Fruit fly (Drosophila melanogaster) whole organism, embryonic: Measurements from ENCODE around the gene Catsup.

Experiments
- Adf1 ChIP-seq: fragments of 200-800 bp; sonication (Bioruptor generic); IDR thresholded peaks from 2 replicates; pipeline ENCODE4 v1.3.6; 2022; ENCODE audit warnings: missing biosample characterization, missing genetic modification characterization
- B-H1 ChIP-seq: fragments of 200-800 bp; sonication (Bioruptor generic); IDR thresholded peaks from 3 replicates; pipeline ENCODE4 v1.3.6; 2022; ENCODE audit warnings: missing biosample characterization, missing genetic modification characterization
- C15 ChIP-seq: fragments of 200-800 bp; sonication (Bioruptor generic); IDR thresholded peaks from 3 replicates; pipeline ENCODE4 v1.3.6; 2022; ENCODE audit warnings: missing biosample characterization, missing genetic modification characterization
- CG10431 ChIP-seq: fragments of 200-800 bp; sonication (Bioruptor generic); optimal IDR thresholded peaks from 3 replicates; lab custom pipeline; 2018; ENCODE audit warnings: missing biosample characterization, mild to moderate bottlenecking, missing genetic modification characterization
- CG11247 ChIP-seq: fragments of 200-800 bp; sonication (Bioruptor generic); IDR thresholded peaks from 2 replicates; pipeline ENCODE4 v1.3.6; 2022; ENCODE audit warnings: missing biosample characterization, missing genetic modification characterization
- CG12071 ChIP-seq: fragments of 200-800 bp; sonication (Bioruptor generic); optimal IDR thresholded peaks from 3 replicates; lab custom pipeline; 2018; ENCODE audit warnings: missing biosample characterization, mild to moderate bottlenecking, missing genetic modification characterization
- CG1233 ChIP-seq: fragments of 200-800 bp; sonication (Bioruptor generic); optimal IDR thresholded peaks from 4 replicates; lab custom pipeline; 2018; ENCODE audit warnings: missing biosample characterization, mild to moderate bottlenecking, missing genetic modification characterization
- CG13894 ChIP-seq: fragments of 200-800 bp; sonication (Bioruptor generic); optimal IDR thresholded peaks from 3 replicates; lab custom pipeline; 2018; ENCODE audit warnings: missing biosample characterization, mild to moderate bottlenecking, missing genetic modification characterization, moderate library complexity
- CG14014 ChIP-seq: fragments of 200-800 bp; sonication (Bioruptor generic); IDR thresholded peaks from 2 replicates; pipeline ENCODE4 v1.3.6; 2022; ENCODE audit warnings: missing biosample characterization, missing genetic modification characterization
- CG14050 ChIP-seq: fragments of 200-800 bp; sonication (Bioruptor generic); IDR thresholded peaks from 3 replicates; pipeline ENCODE4 v1.3.6; 2022; ENCODE audit warnings: missing biosample characterization, missing genetic modification characterization
- CG15011 ChIP-seq: fragments of 200-800 bp; sonication (Bioruptor generic); optimal IDR thresholded peaks from 3 replicates; lab custom pipeline; 2018; ENCODE audit warnings: missing biosample characterization, mild to moderate bottlenecking, missing genetic modification characterization
- CG15073 ChIP-seq: fragments of 200-800 bp; sonication (Bioruptor generic); optimal IDR thresholded peaks from 2 replicates; lab custom pipeline; 2016; ENCODE audit warnings: missing biosample characterization, missing genetic modification characterization
- CG1603 ChIP-seq: fragments of 200-800 bp; sonication (Bioruptor generic); optimal IDR thresholded peaks from 2 replicates; lab custom pipeline; 2019; ENCODE audit warnings: missing biosample characterization, mild to moderate bottlenecking, missing genetic modification characterization, moderate library complexity
- CG2129 ChIP-seq: fragments of 200-800 bp; sonication (Bioruptor generic); IDR thresholded peaks from 2 replicates; pipeline ENCODE4 v1.3.6; 2022; ENCODE audit warnings: missing biosample characterization, missing genetic modification characterization; ENCODE audit not compliant: partially characterized antibody
- CG30403 ChIP-seq: fragments of 200-800 bp; sonication (Bioruptor generic); optimal IDR thresholded peaks from 3 replicates; lab custom pipeline; 2016; ENCODE audit warnings: missing biosample characterization, missing genetic modification characterization
- CG31365 ChIP-seq: fragments of 200-800 bp; sonication (Bioruptor generic); optimal IDR thresholded peaks from 2 replicates; lab custom pipeline; 2018; ENCODE audit warnings: missing biosample characterization, mild to moderate bottlenecking, missing genetic modification characterization
- CG34422 ChIP-seq: fragments of 200-800 bp; sonication (Bioruptor generic); IDR thresholded peaks from 3 replicates; pipeline ENCODE4 v1.3.6; 2022; ENCODE audit warnings: missing biosample characterization, missing genetic modification characterization
- CG42726 ChIP-seq: fragments of 200-800 bp; sonication (Bioruptor generic); IDR thresholded peaks from 2 replicates; pipeline ENCODE4 v1.3.6; 2022; ENCODE audit warnings: missing biosample characterization, missing genetic modification characterization; ENCODE audit not compliant: partially characterized antibody
- CG5245 ChIP-seq: fragments of 200-800 bp; sonication (Bioruptor generic); optimal IDR thresholded peaks from 3 replicates; lab custom pipeline; 2016; ENCODE audit warnings: missing biosample characterization, missing genetic modification characterization
- CG6791 ChIP-seq: fragments of 200-800 bp; sonication (Bioruptor generic); IDR thresholded peaks from 3 replicates; pipeline ENCODE4 v1.3.6; 2022; ENCODE audit warnings: missing biosample characterization, missing genetic modification characterization; ENCODE audit not compliant: partially characterized antibody
- CG9215 ChIP-seq: fragments of 200-800 bp; sonication (Bioruptor generic); IDR thresholded peaks from 2 replicates; pipeline ENCODE4 v1.3.6; 2022; ENCODE audit warnings: missing biosample characterization, missing genetic modification characterization
- CG9876 ChIP-seq: fragments of 200-800 bp; sonication (Bioruptor generic); optimal IDR thresholded peaks from 2 replicates; lab custom pipeline; 2016; ENCODE audit warnings: missing biosample characterization, missing genetic modification characterization
- Dfd ChIP-seq, 2 experiments: fragments of >200 bp; optimal IDR thresholded peaks; 2 replicates each; lab custom pipeline; 2017; ENCODE audit warnings: missing biosample characterization in 2 of 2, missing genetic modification characterization in 2 of 2
- Dll ChIP-seq: fragments of 200-800 bp; sonication (Bioruptor generic); IDR thresholded peaks from 4 replicates; pipeline ENCODE4 v1.3.6; 2022; ENCODE audit warnings: missing biosample characterization, missing genetic modification characterization; ENCODE audit not compliant: partially characterized antibody
- Doc2 ChIP-seq: fragments of 200-800 bp; sonication (Bioruptor generic); IDR thresholded peaks from 2 replicates; pipeline ENCODE4 v1.3.6; 2022; ENCODE audit warnings: missing biosample characterization, missing genetic modification characterization
- Drgx ChIP-seq: fragments of 200-800 bp; sonication (Bioruptor generic); IDR thresholded peaks from 2 replicates; pipeline ENCODE4 v1.3.6; 2022; ENCODE audit warnings: missing biosample characterization, missing genetic modification characterization
- Fer3 ChIP-seq: fragments of 200-800 bp; sonication (Bioruptor generic); optimal IDR thresholded peaks from 2 replicates; lab custom pipeline; 2018; ENCODE audit warnings: missing biosample characterization, mild to moderate bottlenecking, missing genetic modification characterization, moderate library complexity
- Hand ChIP-seq: fragments of 200-800 bp; sonication (Bioruptor generic); optimal IDR thresholded peaks from 2 replicates; lab custom pipeline; 2017; ENCODE audit warnings: mild to moderate bottlenecking, missing biosample characterization, missing genetic modification reagents, missing genetic modification characterization
- HmgZ ChIP-seq: fragments of 200-800 bp; sonication (Bioruptor generic); optimal IDR thresholded peaks from 2 replicates; lab custom pipeline; 2018; ENCODE audit warnings: missing biosample characterization, mild to moderate bottlenecking, missing genetic modification characterization
- Lpt ChIP-seq: fragments of >200 bp; optimal IDR thresholded peaks from 2 replicates; lab custom pipeline; 2018; ENCODE audit warnings: missing biosample characterization, missing genetic modification characterization
- Vsx1 ChIP-seq: fragments of 200-800 bp; sonication (Bioruptor generic); optimal IDR thresholded peaks from 2 replicates; lab custom pipeline; 2017; ENCODE audit warnings: missing biosample characterization, mild to moderate bottlenecking, missing genetic modification characterization, missing genetic modification reagents
- ara ChIP-seq: fragments of 200-800 bp; sonication (Bioruptor generic); IDR thresholded peaks from 2 replicates; pipeline ENCODE4 v1.3.6; 2022; ENCODE audit warnings: missing biosample characterization, missing genetic modification characterization
- ash1 ChIP-seq: fragments of 200-800 bp; sonication (Bioruptor generic); optimal IDR thresholded peaks from 2 replicates; lab custom pipeline; 2018; ENCODE audit warnings: missing biosample characterization, mild to moderate bottlenecking, missing genetic modification characterization
- az2 ChIP-seq: fragments of 200-800 bp; sonication (Bioruptor generic); optimal IDR thresholded peaks from 3 replicates; lab custom pipeline; 2016; ENCODE audit warnings: missing biosample characterization, missing genetic modification characterization
- bcd ChIP-seq: fragments of 200-800 bp; sonication (Bioruptor generic); optimal IDR thresholded peaks from 2 replicates; lab custom pipeline; 2017; ENCODE audit warnings: missing biosample characterization, mild to moderate bottlenecking, missing genetic modification characterization
- bigmax ChIP-seq: fragments of 200-800 bp; sonication (Bioruptor generic); optimal IDR thresholded peaks from 2 replicates; lab custom pipeline; 2018; ENCODE audit warnings: missing biosample characterization, mild to moderate bottlenecking, missing genetic modification characterization
- br ChIP-seq: fragments of >200 bp; optimal IDR thresholded peaks from 2 replicates; lab custom pipeline; 2017
- dan ChIP-seq: fragments of 200-800 bp; sonication (Bioruptor generic); IDR thresholded peaks from 2 replicates; pipeline ENCODE4 v1.3.6; 2022; ENCODE audit warnings: missing biosample characterization, missing genetic modification characterization
- dm ChIP-seq: fragments of 200-800 bp; sonication (Bioruptor generic); optimal IDR thresholded peaks from 3 replicates; lab custom pipeline; 2016; ENCODE audit warnings: missing biosample characterization, missing genetic modification characterization
- dmrt11E ChIP-seq: fragments of 200-800 bp; sonication (Bioruptor generic); optimal IDR thresholded peaks from 3 replicates; lab custom pipeline; 2018; ENCODE audit warnings: missing biosample characterization, mild to moderate bottlenecking, missing genetic modification characterization, moderate library complexity
- emc ChIP-seq: fragments of 200-800 bp; sonication (Bioruptor generic); optimal IDR thresholded peaks from 2 replicates; lab custom pipeline; 2016; ENCODE audit warnings: missing biosample characterization, missing genetic modification characterization
- esg ChIP-seq: fragments of 200-800 bp; sonication (Bioruptor generic); conservative IDR thresholded peaks from 2 replicates; pipeline ENCODE4 v1.3.6; 2022; ENCODE audit warnings: missing biosample characterization, missing genetic modification characterization
- ewg ChIP-seq: fragments of 200-800 bp; sonication (Bioruptor generic); optimal IDR thresholded peaks from 3 replicates; lab custom pipeline; 2017; ENCODE audit warnings: mild to moderate bottlenecking, missing biosample characterization, missing genetic modification reagents, missing genetic modification characterization
- gt ChIP-seq: fragments of 200-800 bp; sonication (Bioruptor generic); IDR thresholded peaks from 2 replicates; pipeline ENCODE4 v1.3.6; 2022; ENCODE audit warnings: missing biosample characterization, missing genetic modification characterization
- pb ChIP-seq: fragments of 200-800 bp; sonication (Bioruptor generic); optimal IDR thresholded peaks from 3 replicates; lab custom pipeline; 2016; ENCODE audit warnings: missing biosample characterization, missing genetic modification characterization
- pum ChIP-seq: fragments of 200-800 bp; sonication (Bioruptor generic); optimal IDR thresholded peaks from 2 replicates; lab custom pipeline; 2016; ENCODE audit warnings: missing biosample characterization, missing genetic modification characterization
- schlank ChIP-seq: fragments of 200-800 bp; sonication (Bioruptor generic); optimal IDR thresholded peaks from 2 replicates; lab custom pipeline; 2018; ENCODE audit warnings: missing biosample characterization, mild to moderate bottlenecking, missing genetic modification characterization
- slp2 ChIP-seq: fragments of 200-800 bp; sonication (Bioruptor generic); optimal IDR thresholded peaks from 2 replicates; lab custom pipeline; 2016; ENCODE audit warnings: missing biosample characterization, missing genetic modification characterization
- stwl ChIP-seq: fragments of 200-800 bp; sonication (Bioruptor generic); optimal IDR thresholded peaks from 3 replicates; lab custom pipeline; 2018; ENCODE audit warnings: missing biosample characterization, mild to moderate bottlenecking, missing genetic modification characterization, moderate library complexity
- tin ChIP-seq: fragments of 200-800 bp; sonication (Bioruptor generic); optimal IDR thresholded peaks from 3 replicates; lab custom pipeline; 2016; ENCODE audit warnings: missing biosample characterization, missing genetic modification characterization
- wek ChIP-seq: fragments of 200-800 bp; sonication (Bioruptor generic); optimal IDR thresholded peaks from 3 replicates; lab custom pipeline; 2018; ENCODE audit warnings: missing biosample characterization, mild to moderate bottlenecking, missing genetic modification characterization, moderate library complexity
- zen2 ChIP-seq: fragments of 200-800 bp; sonication (Bioruptor generic); IDR thresholded peaks from 3 replicates; pipeline ENCODE4 v1.3.6; 2022; ENCODE audit warnings: missing biosample characterization, missing genetic modification characterization; ENCODE audit not compliant: partially characterized antibody

The Catsup gene

dm6 chr2L:19078928-19079327 lies 37.3 kb downstream of the Catsup start, which contains the start of gene CG10700:
CG10700 (minus strand) TSS chr2L:19079028.
- no peak for TF ChIP-seq dm (GFP tag; lab: Kevin White, UChicago)
- TF ChIP-seq Hand (GFP tag; lab: Kevin White, UChicago): no peak
- no peak for TF ChIP-seq CG14014 (GFP tag; lab: Robert Waterston, UW)
- TF ChIP-seq Lpt: no peak
- no peak for TF ChIP-seq CG15073 (GFP tag; lab: Kevin White, UChicago)
- TF ChIP-seq CG13894: no peak
- no peak for TF ChIP-seq bcd (GFP tag; lab: Kevin White, UChicago)
- no peak for TF ChIP-seq CG11247
- TF ChIP-seq ash1 (GFP tag; lab: Kevin White, UChicago): no peak
- TF ChIP-seq Dfd (GFP tag; optimal IDR thresholded peaks at IDR 0.05; lab: Kevin White, UChicago): no peak
- TF ChIP-seq CG5245: no peak
- no peak for TF ChIP-seq CG12071 (GFP tag; lab: Kevin White, UChicago)
- TF ChIP-seq ewg (GFP tag; lab: Kevin White, UChicago): no peak
- TF ChIP-seq CG34422 (GFP tag; lab: Robert Waterston, UW): no peak
- TF ChIP-seq gt: no peak
- TF ChIP-seq CG31365: no peak

DNA sequence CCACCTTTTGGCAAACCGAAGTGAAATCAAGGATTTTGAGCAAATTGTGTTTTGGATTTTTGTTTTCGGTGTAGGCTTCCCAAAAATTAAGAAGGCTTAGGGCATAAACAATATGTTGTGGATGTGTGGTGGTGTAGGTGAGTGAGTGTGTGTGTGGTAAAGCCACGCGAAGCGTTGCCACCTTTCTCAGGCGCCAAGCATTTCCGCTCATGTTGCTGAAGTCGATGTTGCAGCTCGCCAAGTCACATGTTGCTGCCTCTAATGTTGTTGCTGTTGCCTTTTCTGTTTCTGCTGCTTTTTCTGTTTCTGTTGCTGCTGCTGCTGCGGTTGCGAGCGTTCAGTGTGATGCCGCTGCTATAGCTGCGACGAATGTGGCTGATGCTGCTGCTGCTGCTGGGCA lies 38.1 kb downstream of the Catsup start:
- no peak for TF ChIP-seq CG9876 (GFP tag; lab: Kevin White, UChicago)
- no peak for TF ChIP-seq C15
- TF ChIP-seq CG6791 (GFP tag; lab: Robert Waterston, UW): no peak
- no peak for TF ChIP-seq emc (GFP tag; lab: Kevin White, UChicago)
- no peak for TF ChIP-seq CG2129 (GFP tag; lab: Robert Waterston, UW)
- no peak for TF ChIP-seq schlank
- no peak for TF ChIP-seq esg
- no peak for TF ChIP-seq CG1233 (GFP tag; lab: Kevin White, UChicago)
- no peak for TF ChIP-seq CG15011 (GFP tag; lab: Kevin White, UChicago)
- no peak for TF ChIP-seq CG30403
- no peak for TF ChIP-seq ara (GFP tag; lab: Robert Waterston, UW)
- TF ChIP-seq dmrt11E: no peak
- no peak for TF ChIP-seq CG42726 (GFP tag; lab: Robert Waterston, UW)
- TF ChIP-seq az2 (GFP tag; lab: Kevin White, UChicago): no peak
- no peak for TF ChIP-seq Vsx1 (GFP tag; lab: Kevin White, UChicago)
- TF ChIP-seq bigmax: no peak
- TF ChIP-seq dm (GFP tag; lab: Kevin White, UChicago): no peak
- no peak for TF ChIP-seq B-H1 (GFP tag; lab: Robert Waterston, UW)
- TF ChIP-seq stwl (tag; lab: Kevin White, UChicago): peak; percentile 65
- TF ChIP-seq Lpt: no peak
- no peak for TF ChIP-seq dan (GFP tag; lab: Robert Waterston, UW)
- TF ChIP-seq Doc2 (GFP tag; lab: Robert Waterston, UW): no peak
- peak; percentile 33 for TF ChIP-seq CG1603 (tag; lab: Kevin White, UChicago)
- TF ChIP-seq Drgx (GFP tag; lab: Robert Waterston, UW): no peak
- no peak for TF ChIP-seq slp2 (GFP tag; lab: Kevin White, UChicago)
- no peak for TF ChIP-seq zen2 (GFP tag; lab: Robert Waterston, UW)
- no peak for TF ChIP-seq Adf1 (GFP tag; lab: Robert Waterston, UW)
- TF ChIP-seq pum (GFP tag; lab: Kevin White, UChicago): no peak
- TF ChIP-seq CG9215 (GFP tag; lab: Robert Waterston, UW): no peak
- no peak for TF ChIP-seq tin (GFP tag; lab: Kevin White, UChicago)
- TF ChIP-seq HmgZ (tag; lab: Kevin White, UChicago): no peak
- TF ChIP-seq CG14050: no peak
- no peak for TF ChIP-seq Fer3
- TF ChIP-seq CG10431 (GFP tag; lab: Kevin White, UChicago): no peak
- no peak for TF ChIP-seq br
- TF ChIP-seq pb (GFP tag; lab: Kevin White, UChicago): no peak
- TF ChIP-seq wek (GFP tag; lab: Kevin White, UChicago): peak; percentile 16
- no peak for TF ChIP-seq Dll (GFP tag; lab: Robert Waterston, UW)
